Worm (Caenorhabditis elegans) whole organism, early embryonic: ENCODE results near the gene srh-266.

Source experiments
- B0310.2 ChIP-seq: sonication (generic microtip); optimal IDR thresholded peaks from 2 replicates; lab custom pipeline; 2016; ENCODE audit warnings: mild to moderate bottlenecking, missing genetic modification characterization, missing compliant biosample characterization
- F13C5.2 ChIP-seq: sonication (generic microtip); optimal IDR thresholded peaks from 2 replicates; lab custom pipeline; 2017; ENCODE audit warnings: mild to moderate bottlenecking, missing genetic modification characterization, inconsistent platforms, missing compliant biosample characterization
- aly-1 ChIP-seq: sonication (generic microtip); optimal IDR thresholded peaks from 2 replicates; lab custom pipeline; 2016; ENCODE audit warnings: missing genetic modification characterization, missing compliant biosample characterization
- ama-1 ChIP-seq: fragments of 150-350 bp; optimal IDR thresholded peaks from 2 replicates; lab custom pipeline; 2014
- ceh-13 ChIP-seq: fragments of 200-800 bp; sonication (Bioruptor generic); optimal IDR thresholded peaks from 2 replicates; lab custom pipeline; 2018; ENCODE audit warnings: mild to moderate bottlenecking, missing genetic modification characterization, missing compliant biosample characterization
- ceh-36 ChIP-seq: sonication (generic microtip); optimal IDR thresholded peaks from 2 replicates; lab custom pipeline; 2016; ENCODE audit warnings: missing genetic modification characterization, inconsistent platforms, missing compliant biosample characterization
- ets-7 ChIP-seq: sonication (generic microtip); optimal IDR thresholded peaks from 2 replicates; lab custom pipeline; 2016; ENCODE audit warnings: missing genotype, missing genetic modification characterization, missing compliant biosample characterization
- flt-1 ChIP-seq: fragments of 200-800 bp; sonication (Bioruptor generic); IDR thresholded peaks from 2 replicates; pipeline ENCODE4 v1.3.6; 2022; ENCODE audit warnings: missing genetic modification characterization, missing compliant biosample characterization
- hmbx-1 ChIP-seq: sonication (generic microtip); optimal IDR thresholded peaks from 2 replicates; lab custom pipeline; 2016; ENCODE audit warnings: mild to moderate bottlenecking, missing genetic modification characterization, missing compliant biosample characterization
- hmg-4 ChIP-seq: fragments of 200-800 bp; sonication (Bioruptor generic); optimal IDR thresholded peaks from 2 replicates; lab custom pipeline; 2018; ENCODE audit warnings: mild to moderate bottlenecking, missing genetic modification characterization, missing compliant biosample characterization
- hnd-1 ChIP-seq: sonication (generic microtip); optimal IDR thresholded peaks from 2 replicates; lab custom pipeline; 2016; ENCODE audit warnings: missing genetic modification characterization, missing compliant biosample characterization
- pes-1 ChIP-seq: fragments of 200-800 bp; sonication (Bioruptor generic); IDR thresholded peaks from 2 replicates; pipeline ENCODE4 v1.3.6; 2022; ENCODE audit warnings: missing genetic modification reagents, missing genetic modification characterization, missing compliant biosample characterization
- scrt-1 ChIP-seq: fragments of 200-800 bp; sonication (Bioruptor generic); IDR thresholded peaks from 2 replicates; pipeline ENCODE4 v1.3.6; 2022; ENCODE audit warnings: missing genetic modification characterization, missing compliant biosample characterization
- sea-1 ChIP-seq: fragments of 200-800 bp; sonication (Bioruptor generic); conservative IDR thresholded peaks from 2 replicates; pipeline ENCODE4 v1.3.6; 2022; ENCODE audit warnings: missing genetic modification characterization, missing compliant biosample characterization
- tbx-11 ChIP-seq: fragments of 200-800 bp; sonication (Bioruptor generic); IDR thresholded peaks from 2 replicates; pipeline ENCODE4 v1.3.6; 2022; ENCODE audit warnings: missing genetic modification characterization, missing compliant biosample characterization
- tbx-37 ChIP-seq: fragments of 200-800 bp; sonication (Bioruptor generic); conservative IDR thresholded peaks from 2 replicates; pipeline ENCODE4 v1.3.6; 2022; ENCODE audit warnings: missing genetic modification reagents, missing genetic modification characterization, missing compliant biosample characterization
- tra-4 ChIP-seq: sonication (generic microtip); optimal IDR thresholded peaks from 2 replicates; lab custom pipeline; 2017; ENCODE audit warnings: missing genetic modification characterization, missing compliant biosample characterization

Gene srh-266

ce11 chrV:627585-627984 lies 37.0 kb upstream of the srh-266 start, which contains the start of gene F48G7.8:
TSS of gene F48G7.8 (minus strand) at chrV:627685.
- TF ChIP-seq tra-4 (no peak), hmg-4 (GFP tag; lab: Kevin White, UChicago) (no peak), ceh-13 (GFP tag; lab: Kevin White, UChicago) (no peak), scrt-1 (GFP tag; lab: Robert Waterston, UW) (no peak), flt-1 (GFP tag; lab: Robert Waterston, UW) (no peak), hnd-1 (tag; lab: Kevin White, UChicago) (no peak), pes-1 (GFP tag; lab: Robert Waterston, UW) (no peak), hmbx-1 (tag; lab: Kevin White, UChicago) (no peak), aly-1 (tag; lab: Kevin White, UChicago) (no peak), tbx-11 (GFP tag; lab: Robert Waterston, UW) (no peak), ets-7 (tag; lab: Kevin White, UChicago) (no peak), ama-1 (lab: Kevin White, UChicago) (no peak)

- no peak for TF ChIP-seq flt-1 (GFP tag; lab: Robert Waterston, UW)
- no peak for TF ChIP-seq ama-1 (lab: Kevin White, UChicago)
- no peak for TF ChIP-seq F13C5.2
- TF ChIP-seq tra-4: no peak
- TF ChIP-seq aly-1 (tag; lab: Kevin White, UChicago): no peak
- TF ChIP-seq hmg-4 (GFP tag; lab: Kevin White, UChicago): no peak
- no peak for TF ChIP-seq hmbx-1 (tag; lab: Kevin White, UChicago)
- TF ChIP-seq sea-1 (GFP tag; lab: Robert Waterston, UW): no peak
- no peak for TF ChIP-seq scrt-1 (GFP tag; lab: Robert Waterston, UW)
- TF ChIP-seq ceh-13 (GFP tag; lab: Kevin White, UChicago): no peak
- no peak for TF ChIP-seq ets-7 (tag; lab: Kevin White, UChicago)
- TF ChIP-seq hnd-1 (tag; lab: Kevin White, UChicago): no peak
- TF ChIP-seq pes-1 (GFP tag; lab: Robert Waterston, UW): no peak
- TF ChIP-seq ceh-36: no peak
- no peak for TF ChIP-seq tbx-37 (GFP tag; lab: Robert Waterston, UW)
- no peak for TF ChIP-seq B0310.2 (tag; lab: Kevin White, UChicago)
- no peak for TF ChIP-seq tbx-11 (GFP tag; lab: Robert Waterston, UW)
Measured at ce11 chrV:628527-628926, 36.1 kb upstream of the srh-266 start, which contains the start of gene F48G7.9. TSS of gene F48G7.9 (minus strand) at chrV:628627.

DNA sequence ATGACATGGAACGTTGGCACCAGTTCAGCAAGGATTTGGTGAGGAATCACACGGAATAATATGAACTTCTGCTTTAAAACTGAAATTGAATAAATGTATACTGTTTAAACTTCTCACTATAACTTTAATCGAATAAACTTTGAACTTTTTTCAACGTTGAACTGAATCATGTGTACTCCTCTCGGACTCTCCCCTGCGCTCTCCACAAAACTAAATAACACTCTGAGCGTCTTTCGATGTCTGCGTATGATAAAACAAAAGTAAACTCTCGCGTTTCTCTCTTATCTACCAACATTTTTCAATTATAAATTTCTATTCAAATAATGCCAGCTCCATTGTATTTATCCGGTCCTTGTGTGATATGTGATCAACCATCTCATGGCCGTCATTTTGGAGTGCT lies 32.8 kb upstream of the srh-266 start:
- TF ChIP-seq hmbx-1 (tag; lab: Kevin White, UChicago) (no peak), aly-1 (tag; lab: Kevin White, UChicago) (no peak), pes-1 (GFP tag; lab: Robert Waterston, UW) (no peak), ceh-13 (GFP tag; lab: Kevin White, UChicago) (no peak), tbx-11 (GFP tag; lab: Robert Waterston, UW) (no peak), hnd-1 (tag; lab: Kevin White, UChicago) (no peak), hmg-4 (GFP tag; lab: Kevin White, UChicago) (no peak), scrt-1 (GFP tag; lab: Robert Waterston, UW) (no peak), ceh-36 (no peak), sea-1 (GFP tag; lab: Robert Waterston, UW) (no peak), ets-7 (tag; lab: Kevin White, UChicago) (no peak), tra-4 (no peak), tbx-37 (GFP tag; lab: Robert Waterston, UW) (no peak), B0310.2 (tag; lab: Kevin White, UChicago) (no peak), F13C5.2 (no peak), ama-1 (lab: Kevin White, UChicago) (no peak)

DNA sequence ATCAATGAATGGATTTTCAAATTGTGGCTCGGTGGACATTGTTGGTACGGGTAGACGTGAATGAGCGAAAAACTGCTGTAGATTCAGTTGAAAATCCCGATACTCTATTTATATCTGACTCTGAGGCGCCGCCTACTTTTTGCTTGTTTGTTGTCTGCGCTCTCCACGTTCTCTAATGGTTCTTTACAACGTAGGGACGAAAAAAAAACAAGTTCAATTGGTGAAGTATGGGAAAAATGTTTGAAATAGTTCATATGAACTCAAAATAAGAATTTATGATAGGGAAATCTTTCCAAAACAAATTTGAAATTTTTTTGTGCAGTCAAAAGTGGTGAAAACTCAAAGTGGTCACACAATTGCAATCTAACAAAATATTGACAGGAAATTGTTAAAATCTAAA lies 29.7 kb upstream of the srh-266 start, which contains the start of gene F48G7.10:
Gene F48G7.10 (minus strand): TSS at position 101 of the 400 bp plus-strand sequence.
- TF ChIP-seq tbx-37 (GFP tag; lab: Robert Waterston, UW) (no peak), sea-1 (GFP tag; lab: Robert Waterston, UW) (no peak), hnd-1 (tag; lab: Kevin White, UChicago) (no peak), ets-7 (tag; lab: Kevin White, UChicago) (no peak), B0310.2 (tag; lab: Kevin White, UChicago) (no peak), pes-1 (GFP tag; lab: Robert Waterston, UW) (no peak), tbx-11 (GFP tag; lab: Robert Waterston, UW) (no peak), ceh-36 (no peak), ama-1 (lab: Kevin White, UChicago) (no peak), flt-1 (GFP tag; lab: Robert Waterston, UW) (no peak), hmg-4 (GFP tag; lab: Kevin White, UChicago) (no peak), aly-1 (tag; lab: Kevin White, UChicago) (no peak), hmbx-1 (tag; lab: Kevin White, UChicago) (no peak), F13C5.2 (no peak), tra-4 (no peak), ceh-13 (GFP tag; lab: Kevin White, UChicago) (no peak)

DNA sequence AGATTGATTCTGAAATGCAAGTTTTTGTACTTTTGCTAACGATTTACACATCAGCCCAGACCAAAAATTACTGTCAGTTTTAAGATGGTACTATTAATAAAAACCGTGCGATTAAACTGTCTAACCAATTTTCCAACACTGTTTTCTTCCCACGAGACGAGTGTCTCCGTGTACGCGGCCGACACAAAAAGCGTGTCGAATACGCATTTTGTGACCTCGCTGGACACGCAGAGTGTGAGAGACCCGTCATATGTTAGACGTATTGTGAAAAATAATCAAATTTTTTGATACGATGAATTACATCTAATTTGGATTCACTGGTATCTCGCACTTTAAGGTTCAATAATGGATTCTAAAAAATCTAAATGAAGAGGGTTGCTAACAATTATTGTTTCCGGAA lies 29.0 kb upstream of the srh-266 start:
- TF ChIP-seq B0310.2 (tag; lab: Kevin White, UChicago): no peak
- TF ChIP-seq aly-1 (tag; lab: Kevin White, UChicago): no peak
- no peak for TF ChIP-seq scrt-1 (GFP tag; lab: Robert Waterston, UW)
- no peak for TF ChIP-seq hmbx-1 (tag; lab: Kevin White, UChicago)
- no peak for TF ChIP-seq sea-1 (GFP tag; lab: Robert Waterston, UW)
- no peak for TF ChIP-seq pes-1 (GFP tag; lab: Robert Waterston, UW)
- no peak for TF ChIP-seq ama-1 (lab: Kevin White, UChicago)
- TF ChIP-seq hnd-1 (tag; lab: Kevin White, UChicago): no peak

ce11 chrV:636281-636680 lies 28.3 kb upstream of the srh-266 start, which contains the start of gene pals-31:
TSS of gene pals-31 (plus strand) at chrV:636581.
- TF ChIP-seq hmg-4 (GFP tag; lab: Kevin White, UChicago) (no peak), F13C5.2 (no peak), aly-1 (tag; lab: Kevin White, UChicago) (no peak)

DNA sequence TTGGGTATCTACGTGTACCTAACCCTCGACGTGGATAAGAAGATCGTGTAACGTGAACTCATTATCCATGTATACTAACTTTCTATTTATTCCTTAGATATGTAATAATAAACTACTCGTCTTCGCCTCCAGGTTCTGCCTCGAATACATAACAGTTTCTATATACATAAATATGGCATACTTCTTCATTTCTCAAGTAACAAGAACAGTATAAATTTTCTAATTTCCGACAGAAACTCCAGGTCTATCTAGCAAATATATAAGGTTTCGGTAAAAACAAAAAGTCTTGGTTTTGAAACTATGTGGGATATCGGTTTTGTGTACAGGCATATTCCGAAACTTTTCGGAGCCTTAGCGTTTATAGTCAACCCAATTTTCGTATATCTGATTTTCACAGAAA lies 26.3 kb upstream of the srh-266 start, which contains the start of gene srj-37:
Gene srj-37 (plus strand): TSS at position 301 of the 400 bp plus-strand sequence.
- no peak for TF ChIP-seq F13C5.2
- TF ChIP-seq hmg-4 (GFP tag; lab: Kevin White, UChicago): no peak
- TF ChIP-seq ama-1 (lab: Kevin White, UChicago): no peak
- no peak for TF ChIP-seq scrt-1 (GFP tag; lab: Robert Waterston, UW)
- TF ChIP-seq sea-1 (GFP tag; lab: Robert Waterston, UW): no peak
- TF ChIP-seq flt-1 (GFP tag; lab: Robert Waterston, UW): no peak
- TF ChIP-seq hmbx-1 (tag; lab: Kevin White, UChicago): no peak
- no peak for TF ChIP-seq B0310.2 (tag; lab: Kevin White, UChicago)
- TF ChIP-seq ceh-13 (GFP tag; lab: Kevin White, UChicago): no peak
- TF ChIP-seq ets-7 (tag; lab: Kevin White, UChicago): no peak
- no peak for TF ChIP-seq pes-1 (GFP tag; lab: Robert Waterston, UW)
- TF ChIP-seq tra-4: no peak
- TF ChIP-seq tbx-11 (GFP tag; lab: Robert Waterston, UW): no peak
- TF ChIP-seq tbx-37 (GFP tag; lab: Robert Waterston, UW): no peak
- TF ChIP-seq hnd-1 (tag; lab: Kevin White, UChicago): no peak
- no peak for TF ChIP-seq aly-1 (tag; lab: Kevin White, UChicago)
